Fruit fly (Drosophila melanogaster): Measurements from ENCODE around the gene sfl.
A peak's percentile ranks its signal among the peaks of the same experiment; 100 is the strongest.

DNA sequence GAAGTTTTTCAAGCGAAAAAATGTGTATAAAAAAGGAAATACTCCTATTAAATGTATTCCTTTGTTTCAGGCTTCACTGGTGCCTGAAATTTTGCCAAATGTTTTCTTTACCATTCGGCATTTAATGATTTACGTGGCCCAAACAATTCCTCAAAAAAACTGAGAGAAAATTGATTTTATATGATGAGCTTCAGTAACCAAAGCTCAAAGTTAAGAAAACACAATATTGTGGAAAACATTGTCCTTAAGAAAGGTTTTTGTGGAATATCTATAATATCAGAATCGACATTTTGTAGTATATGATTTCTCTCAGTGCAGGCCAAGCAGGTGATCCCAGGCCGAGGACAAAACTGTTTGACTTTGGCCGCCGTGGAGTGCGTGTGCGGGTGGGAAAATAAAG is 48.9 kb upstream of the sfl start:
- no peak for TF ChIP-seq D1 (tag; optimal IDR thresholded peaks at IDR 0.05)
- TF ChIP-seq CG32121 (GFP tag; IDR thresholded peaks at IDR 0.05), result peak; percentile 24; the same call in 1 of the 2 replicates
- TF ChIP-seq CG12605 (GFP tag; IDR thresholded peaks at IDR 0.05), result no peak
- TF ChIP-seq fd96Ca (GFP tag; IDR thresholded peaks at IDR 0.05), result no peak
- peak; percentile 36 for TF ChIP-seq CG34367 (tag; optimal IDR thresholded peaks at IDR 0.05)
- peak; percentile 21 for TF ChIP-seq CG8301 (tag; optimal IDR thresholded peaks at IDR 0.05)
- no peak for TF ChIP-seq Ets98B (GFP tag; IDR thresholded peaks at IDR 0.05)

All from whole organism, pupa.